Fruit fly (Drosophila melanogaster) whole organism, embryonic: ENCODE data around the gene CG14395.

Source experiments
- Atf3 ChIP-seq: fragments of 200-800 bp; sonication (Bioruptor generic); optimal IDR thresholded peaks from 3 replicates; lab custom pipeline; 2016; ENCODE audit warnings: missing biosample characterization, missing genetic modification characterization
- CG10366 ChIP-seq: fragments of 200-800 bp; sonication (Bioruptor generic); IDR thresholded peaks from 2 replicates; pipeline ENCODE4 v1.3.6; 2022; ENCODE audit warnings: missing biosample characterization, missing genetic modification characterization
- CG10431 ChIP-seq: fragments of 200-800 bp; sonication (Bioruptor generic); optimal IDR thresholded peaks from 3 replicates; lab custom pipeline; 2018; ENCODE audit warnings: missing biosample characterization, mild to moderate bottlenecking, missing genetic modification characterization
- CG12659 ChIP-seq: fragments of 200-800 bp; sonication (Bioruptor generic); optimal IDR thresholded peaks from 3 replicates; lab custom pipeline; 2017; ENCODE audit warnings: mild to moderate bottlenecking, missing biosample characterization, missing genetic modification reagents, missing genetic modification characterization
- CG12942 ChIP-seq: fragments of 200-800 bp; sonication (Bioruptor generic); optimal IDR thresholded peaks from 3 replicates; lab custom pipeline; 2016; ENCODE audit warnings: missing biosample characterization, missing genetic modification characterization
- CG13287 ChIP-seq: fragments of 200-800 bp; sonication (Bioruptor generic); IDR thresholded peaks from 2 replicates; pipeline ENCODE4 v1.3.6; 2022; ENCODE audit warnings: missing biosample characterization, missing genetic modification characterization; ENCODE audit not compliant: partially characterized antibody
- CG15601 ChIP-seq: fragments of 200-800 bp; sonication (Bioruptor generic); optimal IDR thresholded peaks from 3 replicates; lab custom pipeline; 2019; ENCODE audit warnings: missing biosample characterization, mild to moderate bottlenecking, missing genetic modification characterization, moderate library complexity
- CG16863 ChIP-seq: fragments of 200-800 bp; sonication (Bioruptor generic); optimal IDR thresholded peaks from 3 replicates; lab custom pipeline; 2016; ENCODE audit warnings: missing biosample characterization, missing genetic modification characterization
- CG30020 ChIP-seq: fragments of 200-800 bp; optimal IDR thresholded peaks from 2 replicates; lab custom pipeline; 2019; ENCODE audit warnings: missing biosample characterization, mild to moderate bottlenecking, missing genetic modification characterization, moderate library complexity
- CG31365 ChIP-seq: fragments of 200-800 bp; sonication (Bioruptor generic); optimal IDR thresholded peaks from 2 replicates; lab custom pipeline; 2018; ENCODE audit warnings: missing biosample characterization, mild to moderate bottlenecking, missing genetic modification characterization
- CG3995 ChIP-seq: fragments of 200-800 bp; sonication (Bioruptor generic); optimal IDR thresholded peaks from 3 replicates; lab custom pipeline; 2016; ENCODE audit warnings: missing biosample characterization, missing genetic modification characterization
- CG4617 ChIP-seq: fragments of 200-800 bp; sonication (Bioruptor generic); optimal IDR thresholded peaks from 3 replicates; lab custom pipeline; 2016; ENCODE audit warnings: missing biosample characterization, missing genetic modification characterization, borderline replicate concordance
- CG8281 ChIP-seq: fragments of 200-800 bp; sonication (Bioruptor generic); optimal IDR thresholded peaks from 2 replicates; lab custom pipeline; 2018; ENCODE audit warnings: missing biosample characterization, mild to moderate bottlenecking, missing genetic modification characterization, moderate library complexity
- CG8359 ChIP-seq: fragments of 200-800 bp; sonication (Bioruptor generic); optimal IDR thresholded peaks from 2 replicates; lab custom pipeline; 2017; ENCODE audit warnings: missing biosample characterization, mild to moderate bottlenecking, missing genetic modification characterization, borderline replicate concordance
- CG9797 ChIP-seq: fragments of 200-800 bp; sonication (Bioruptor generic); optimal IDR thresholded peaks from 3 replicates; lab custom pipeline; 2018; ENCODE audit warnings: missing biosample characterization, mild to moderate bottlenecking, missing genetic modification characterization
- CoRest ChIP-seq: fragments of 200-800 bp; sonication (Bioruptor generic); optimal IDR thresholded peaks from 3 replicates; lab custom pipeline; 2018; ENCODE audit warnings: missing biosample characterization, mild to moderate bottlenecking, missing genetic modification characterization, moderate library complexity
- Ets97D ChIP-seq: fragments of 200-800 bp; sonication (Bioruptor generic); optimal IDR thresholded peaks from 3 replicates; lab custom pipeline; 2016; ENCODE audit warnings: missing biosample characterization, missing genetic modification characterization
- HLH3B ChIP-seq: fragments of 200-800 bp; sonication (Bioruptor generic); IDR thresholded peaks from 2 replicates; pipeline ENCODE4 v1.3.6; 2022; ENCODE audit warnings: missing biosample characterization, missing genetic modification characterization
- Hmx ChIP-seq: fragments of 200-800 bp; sonication (Bioruptor generic); optimal IDR thresholded peaks from 2 replicates; lab custom pipeline; 2016; ENCODE audit warnings: missing biosample characterization, missing genetic modification characterization
- Lhr ChIP-seq: fragments of 200-800 bp; sonication (Bioruptor generic); optimal IDR thresholded peaks from 3 replicates; lab custom pipeline; 2017; ENCODE audit warnings: mild to moderate bottlenecking, missing biosample characterization, missing genetic modification reagents, missing genetic modification characterization
- MESR4 ChIP-seq: fragments of 200-800 bp; sonication (Bioruptor generic); optimal IDR thresholded peaks from 2 replicates; lab custom pipeline; 2018; ENCODE audit warnings: missing biosample characterization, mild to moderate bottlenecking, missing genetic modification characterization, moderate library complexity
- Med ChIP-seq: fragments of 200-800 bp; sonication (Bioruptor generic); peaks from one replicate; lab custom pipeline; 2016; ENCODE audit warnings: missing biosample characterization, missing genetic modification characterization, mild to moderate bottlenecking, inconsistent platforms, moderate library complexity
- Opbp ChIP-seq: fragments of 200-800 bp; sonication (Bioruptor generic); IDR thresholded peaks from 3 replicates; pipeline ENCODE4 v1.3.6; 2022; ENCODE audit warnings: missing biosample characterization, missing genetic modification characterization; ENCODE audit not compliant: partially characterized antibody
- Pdp1 ChIP-seq, 2 experiments: fragments of 200-800 bp; sonication (Bioruptor generic); optimal IDR thresholded peaks; 3 replicates each; lab custom pipeline; 2016; ENCODE audit warnings: missing biosample characterization in 2 of 2, missing genetic modification characterization in 2 of 2, mild to moderate bottlenecking in 1 of 2, moderate library complexity in 1 of 2
- amos ChIP-seq: fragments of 200-800 bp; sonication (Bioruptor generic); IDR thresholded peaks from 2 replicates; pipeline ENCODE4 v1.3.6; 2022; ENCODE audit warnings: missing biosample characterization, missing genetic modification characterization; ENCODE audit not compliant: partially characterized antibody
- az2 ChIP-seq: fragments of 200-800 bp; sonication (Bioruptor generic); optimal IDR thresholded peaks from 3 replicates; lab custom pipeline; 2016; ENCODE audit warnings: missing biosample characterization, missing genetic modification characterization
- crol ChIP-seq: fragments of 200-800 bp; sonication (Bioruptor generic); IDR thresholded peaks from 2 replicates; pipeline ENCODE4 v1.3.6; 2022; ENCODE audit warnings: missing biosample characterization, missing genetic modification characterization
- exex ChIP-seq: fragments of 200-800 bp; sonication (Bioruptor generic); optimal IDR thresholded peaks from 4 replicates; lab custom pipeline; 2018; ENCODE audit warnings: missing biosample characterization, mild to moderate bottlenecking, missing genetic modification characterization, moderate library complexity
- gfzf ChIP-seq: fragments of 200-800 bp; sonication (Bioruptor generic); optimal IDR thresholded peaks from 2 replicates; lab custom pipeline; 2016; ENCODE audit warnings: missing biosample characterization, mild to moderate bottlenecking, missing genetic modification characterization, moderate library complexity
- gsb-n ChIP-seq: fragments of 200-800 bp; sonication (Bioruptor generic); optimal IDR thresholded peaks from 3 replicates; lab custom pipeline; 2018; ENCODE audit warnings: missing biosample characterization, mild to moderate bottlenecking, missing genetic modification characterization
- kay ChIP-seq: fragments of 200-800 bp; sonication (Bioruptor generic); optimal IDR thresholded peaks from 2 replicates; lab custom pipeline; 2016; ENCODE audit warnings: missing biosample characterization, missing genetic modification characterization
- lmd ChIP-seq: fragments of 200-800 bp; sonication (Bioruptor generic); IDR thresholded peaks from 2 replicates; pipeline ENCODE4 v1.3.6; 2022; ENCODE audit warnings: missing biosample characterization, missing genetic modification characterization
- nmo ChIP-seq: fragments of 200-800 bp; sonication (Bioruptor generic); optimal IDR thresholded peaks from 2 replicates; lab custom pipeline; 2018; ENCODE audit warnings: missing biosample characterization, mild to moderate bottlenecking, missing genetic modification characterization, moderate library complexity
- phol ChIP-seq: fragments of 200-800 bp; sonication (Bioruptor generic); optimal IDR thresholded peaks from 3 replicates; lab custom pipeline; 2018; ENCODE audit warnings: missing biosample characterization, mild to moderate bottlenecking, missing genetic modification characterization, moderate library complexity
- pita ChIP-seq: fragments of 200-800 bp; sonication (Bioruptor generic); optimal IDR thresholded peaks from 2 replicates; lab custom pipeline; 2017; ENCODE audit warnings: missing biosample characterization, mild to moderate bottlenecking, missing genetic modification characterization
- pzg ChIP-seq: fragments of 200-800 bp; sonication (Bioruptor generic); optimal IDR thresholded peaks from 3 replicates; lab custom pipeline; 2018; ENCODE audit warnings: missing biosample characterization, mild to moderate bottlenecking, missing genetic modification characterization, moderate library complexity
- sima ChIP-seq: fragments of 200-800 bp; sonication (Bioruptor generic); optimal IDR thresholded peaks from 2 replicates; lab custom pipeline; 2016; ENCODE audit warnings: missing biosample characterization, missing genetic modification characterization
- unc-4 ChIP-seq: fragments of 200-800 bp; sonication (Bioruptor generic); IDR thresholded peaks from 2 replicates; pipeline ENCODE4 v1.3.6; 2022; ENCODE audit warnings: missing biosample characterization, missing genetic modification characterization; ENCODE audit not compliant: partially characterized antibody
- wdn ChIP-seq: fragments of 200-800 bp; sonication (Bioruptor generic); IDR thresholded peaks from 2 replicates; pipeline ENCODE4 v1.3.6; 2022; ENCODE audit warnings: missing biosample characterization, missing genetic modification characterization

The CG14395 gene

dm6 chr3R:12691422-12692101 is 28.9 kb downstream of the CG14395 start, which contains the start of gene Arp1 (continued):
- peak; percentile 44 for TF ChIP-seq phol
- peak; percentile 52 for TF ChIP-seq pita (GFP tag; lab: Kevin White, UChicago)
- no peak for TF ChIP-seq az2 (GFP tag; lab: Kevin White, UChicago)
- TF ChIP-seq CG13287 (GFP tag; lab: Robert Waterston, UW), result peak; percentile 23; the same call in 1 of the 2 replicates
- TF ChIP-seq Hmx, result no peak
- no peak for TF ChIP-seq HLH3B (GFP tag; lab: Robert Waterston, UW)
- 0 out of 2 replicates have a peak, but pooled peaks have one; percentile 19 for TF ChIP-seq unc-4 (GFP tag; lab: Robert Waterston, UW)
- peak; percentile 83 for TF ChIP-seq CG4617 (GFP tag; lab: Kevin White, UChicago)
- TF ChIP-seq amos (GFP tag; lab: Robert Waterston, UW), result peak; percentile 9; the same call in 1 of the 2 replicates
- TF ChIP-seq pzg (GFP tag; lab: Kevin White, UChicago), result peak; percentile 59
- peak; percentile 64; the same call in 1 of the 2 replicates for TF ChIP-seq crol (GFP tag; lab: Robert Waterston, UW)
- TF ChIP-seq lmd, result no peak
- TF ChIP-seq CoRest (tag; lab: Kevin White, UChicago), result peak; percentile 14
- TF ChIP-seq CG30020 (tag; lab: Kevin White, UChicago), result peak; percentile 28
- peak; percentile 89 for TF ChIP-seq MESR4 (GFP tag; lab: Kevin White, UChicago)
- no peak for TF ChIP-seq CG8281
- TF ChIP-seq sima (GFP tag; lab: Kevin White, UChicago), result no peak
- peak; percentile 82 for TF ChIP-seq gfzf (GFP tag; lab: Kevin White, UChicago)
- TF ChIP-seq wdn (GFP tag; lab: Robert Waterston, UW), result no peak
- TF ChIP-seq CG9797 (GFP tag; lab: Kevin White, UChicago), result peak; percentile 78
- peak; percentile 59 for TF ChIP-seq CG15601
- TF ChIP-seq CG12659 (GFP tag; lab: Kevin White, UChicago), result peak; percentile 68
- TF ChIP-seq CG10366 (GFP tag; lab: Robert Waterston, UW), result no peak
- peak; percentile 8 for TF ChIP-seq Med (GFP tag; lab: Kevin White, UChicago)
- TF ChIP-seq CG12942 (GFP tag; lab: Kevin White, UChicago), result no peak
- TF ChIP-seq CG16863 (GFP tag; lab: Kevin White, UChicago), result no peak
- TF ChIP-seq nmo (GFP tag; lab: Kevin White, UChicago), result peak; percentile 39
- peak; percentile 81 for TF ChIP-seq Lhr (GFP tag; lab: Kevin White, UChicago)
- peak; percentile 9 for TF ChIP-seq kay (GFP tag; lab: Kevin White, UChicago)
- TF ChIP-seq CG3995 (GFP tag; lab: Kevin White, UChicago), result peak; percentile 15
- TF ChIP-seq Ets97D, result peak; percentile 2
- peak in 1 of 2 experiments; percentile 41 for TF ChIP-seq Pdp1 (GFP tag; optimal IDR thresholded peaks at IDR 0.05; lab: Kevin White, UChicago)
- TF ChIP-seq gsb-n (tag; lab: Kevin White, UChicago), result peak; percentile 13
- TF ChIP-seq CG31365 (tag; lab: Kevin White, UChicago), result no peak
- peak; percentile 52 for TF ChIP-seq CG10431 (GFP tag; lab: Kevin White, UChicago)
- no peak for TF ChIP-seq CG8359
- TF ChIP-seq exex, result no peak
- TF ChIP-seq Opbp (GFP tag; lab: Robert Waterston, UW), result no peak
- TF ChIP-seq Atf3 (GFP tag; lab: Kevin White, UChicago), result peak; percentile 50
